Worm (Caenorhabditis elegans) whole organism, late embryonic: ENCODE data around the gene K01A2.5.

Source experiments
- F13H6.1 ChIP-seq: sonication (generic microtip); optimal IDR thresholded peaks from 2 replicates; lab custom pipeline; 2016; ENCODE audit warnings: missing genetic modification characterization, missing compliant biosample characterization
- ama-1 ChIP-seq: fragments of 150-350 bp; optimal IDR thresholded peaks from 2 replicates; lab custom pipeline; 2014
- ceh-24 ChIP-seq: sonication (generic microtip); optimal IDR thresholded peaks from 2 replicates; lab custom pipeline; 2016; ENCODE audit warnings: mild to moderate bottlenecking, missing genetic modification characterization, missing compliant biosample characterization
- dmd-4 ChIP-seq: sonication (generic microtip); optimal IDR thresholded peaks from 2 replicates; lab custom pipeline; 2016; ENCODE audit warnings: borderline replicate concordance, missing genetic modification characterization, missing compliant biosample characterization
- elt-2 ChIP-seq: sonication (generic microtip); optimal IDR thresholded peaks from 2 replicates; lab custom pipeline; 2016; ENCODE audit warnings: missing genetic modification reagents, missing genetic modification characterization, missing compliant biosample characterization
- elt-4 ChIP-seq: sonication (generic microtip); optimal IDR thresholded peaks from 2 replicates; lab custom pipeline; 2016; ENCODE audit warnings: missing genetic modification characterization, missing compliant biosample characterization
- nfya-1 ChIP-seq: sonication (generic microtip); optimal IDR thresholded peaks from 2 replicates; lab custom pipeline; 2017; ENCODE audit warnings: missing genetic modification characterization, mild to moderate bottlenecking, missing compliant biosample characterization, antibody characterized with exemption, moderate library complexity
- nhr-11 ChIP-seq: fragments of 150-350 bp; optimal IDR thresholded peaks from 2 replicates; lab custom pipeline; 2014; ENCODE audit warnings: missing biosample characterization, missing genetic modification characterization
- pqm-1 ChIP-seq: sonication (generic microtip); optimal IDR thresholded peaks from 2 replicates; lab custom pipeline; 2016; ENCODE audit warnings: missing genetic modification characterization, missing compliant biosample characterization
- ref-2 ChIP-seq: sonication (generic microtip); optimal IDR thresholded peaks from 2 replicates; lab custom pipeline; 2016; ENCODE audit warnings: missing genetic modification characterization, missing compliant biosample characterization
- tbx-2 ChIP-seq: sonication (generic microtip); optimal IDR thresholded peaks from 2 replicates; lab custom pipeline; 2016; ENCODE audit warnings: missing genetic modification characterization, missing compliant biosample characterization

DNA sequence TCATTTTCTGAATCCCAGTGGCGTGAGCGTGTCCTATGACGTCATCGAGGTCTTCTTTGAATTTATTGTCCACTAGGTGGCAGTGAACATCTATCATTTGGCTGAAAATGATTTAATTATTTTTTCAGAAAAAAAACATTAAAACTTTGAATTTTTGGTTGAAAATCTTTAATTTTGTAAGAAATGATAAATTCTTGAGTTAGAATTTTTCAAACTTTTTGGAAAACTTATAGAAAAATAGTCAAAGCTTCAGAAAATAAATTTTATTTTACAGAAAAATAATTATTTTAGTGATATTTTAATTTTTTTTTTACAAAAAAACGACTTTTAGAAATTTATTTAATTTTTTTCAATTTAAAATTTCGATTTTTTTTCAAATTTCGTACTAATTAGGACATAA, 22.4 kb upstream of the K01A2.5 start, which contains the start of gene B0432.8:
- TF ChIP-seq nhr-11 (tag; lab: Kevin White, UChicago) = no peak
- TF ChIP-seq F13H6.1 = no peak
- TF ChIP-seq dmd-4 = no peak
- no peak for TF ChIP-seq elt-2 (tag; lab: Kevin White, UChicago)
- no peak for TF ChIP-seq tbx-2 (tag; lab: Kevin White, UChicago)
- no peak for TF ChIP-seq elt-4
- no peak for TF ChIP-seq ama-1 (lab: Kevin White, UChicago)
- TF ChIP-seq nfya-1 (tag; lab: Kevin White, UChicago) = no peak
- no peak for TF ChIP-seq ref-2 (tag; lab: Kevin White, UChicago)
- TF ChIP-seq pqm-1 (tag; lab: Kevin White, UChicago) = no peak
- TF ChIP-seq ceh-24 (tag; lab: Kevin White, UChicago) = no peak
